Worm (Caenorhabditis elegans): ENCODE data around the gene btb-5.

- TF ChIP-seq syd-9 (tag; optimal IDR thresholded peaks at IDR 0.05): no peak
- no peak for TF ChIP-seq K09A11.1 (tag; optimal IDR thresholded peaks at IDR 0.05; ENCODE audit: insufficient read depth)
- no peak for TF ChIP-seq pat-9 (tag; optimal IDR thresholded peaks at IDR 0.05)
- TF ChIP-seq pha-4 (tag; optimal IDR thresholded peaks at IDR 0.05): no peak
- no peak for TF ChIP-seq lim-6 (tag; optimal IDR thresholded peaks at IDR 0.05)
- no peak for TF ChIP-seq tbx-2 (tag; optimal IDR thresholded peaks at IDR 0.05)
Measured at ce11 chrIII:49064-49463, 11.9 kb downstream of the btb-5 start.
